Worm (Caenorhabditis elegans) whole organism, L4/young adult: ENCODE data around the gene bre-1.

Experiments
- W03F9.2 ChIP-seq: fragments of 150-350 bp; optimal IDR thresholded peaks from 2 replicates; lab custom pipeline; 2014; ENCODE audit warnings: missing biosample characterization, missing genetic modification characterization
- dao-5 ChIP-seq: sonication (generic microtip); optimal IDR thresholded peaks from 2 replicates; lab custom pipeline; 2016; ENCODE audit warnings: missing genotype, missing genetic modification characterization, moderate library complexity, missing compliant biosample characterization
- him-1 ChIP-seq: sonication (generic microtip); optimal IDR thresholded peaks from 2 replicates; lab custom pipeline; 2016; ENCODE audit warnings: missing genotype, missing genetic modification reagents, missing genetic modification characterization, missing compliant biosample characterization

DNA sequence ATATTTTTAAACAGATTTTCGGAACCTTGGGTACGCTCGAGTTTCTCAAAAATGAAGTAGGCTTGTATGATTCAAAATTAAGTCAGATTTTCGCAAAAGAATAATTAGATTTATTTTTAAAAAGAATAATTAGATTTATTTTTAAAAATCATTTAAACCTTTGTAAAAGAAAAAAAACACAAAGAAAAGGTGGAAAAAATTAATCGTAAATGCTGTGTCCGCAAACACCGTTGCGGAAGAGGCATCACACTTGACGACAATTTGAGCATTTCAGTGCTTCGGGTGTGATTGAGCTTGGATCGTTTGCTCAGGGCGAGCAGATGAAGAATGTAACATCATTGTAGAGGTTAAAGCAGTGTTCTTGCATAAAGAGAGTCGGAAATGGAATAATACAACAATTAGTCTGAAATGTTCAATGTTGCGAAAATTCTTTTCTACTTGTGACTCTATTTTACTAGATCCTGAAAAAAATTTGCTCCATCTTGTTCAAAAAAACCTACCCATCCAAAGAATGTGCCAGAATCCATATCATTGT lies 34.2 kb downstream of the bre-1 start:
- TF ChIP-seq him-1 (tag; lab: Kevin White, UChicago) (no peak), dao-5 (tag; lab: Kevin White, UChicago) (no peak), W03F9.2 (no peak)
